Worm (Caenorhabditis elegans): ENCODE data around the gene dop-1.

The dop-1 gene

ce11 chrX:4444073-4444472 lies 25.4 kb upstream of the dop-1 start:
- no peak for TF ChIP-seq F57A8.1 (GFP tag; optimal IDR thresholded peaks at IDR 0.05)
- no peak for TF ChIP-seq F57C9.4 (tag; optimal IDR thresholded peaks at IDR 0.05)
- TF ChIP-seq B0336.3 (GFP tag; IDR thresholded peaks at IDR 0.05) = no peak
- no peak for TF ChIP-seq Y53G8AR.9 (GFP tag; conservative IDR thresholded peaks at IDR 0.05)
- no peak for TF ChIP-seq ets-4 (GFP tag; optimal IDR thresholded peaks at IDR 0.05)
- TF ChIP-seq lin-26 (GFP tag; IDR thresholded peaks at IDR 0.05) = peak; percentile 85
- TF ChIP-seq mel-28 (tag; optimal IDR thresholded peaks at IDR 0.05; ENCODE audit: borderline replicate concordance) = no peak
- TF ChIP-seq efl-1 (GFP tag; optimal IDR thresholded peaks at IDR 0.05) = no peak
- TF ChIP-seq cebp-1 (GFP tag; IDR thresholded peaks at IDR 0.05) = no peak
- peak; percentile 62 for TF ChIP-seq cebp-1 (tag; optimal IDR thresholded peaks at IDR 0.05)
- no peak for TF ChIP-seq sptf-2 (GFP tag; optimal IDR thresholded peaks at IDR 0.05)
- TF ChIP-seq cebp-2 (GFP tag; IDR thresholded peaks at IDR 0.05) = no peak
- peak; percentile 26 for TF ChIP-seq gei-17 (GFP tag; optimal IDR thresholded peaks at IDR 0.05)
- 0 out of 2 replicates have a peak, but pooled peaks have one; percentile 15 for TF ChIP-seq ceh-91 (GFP tag; IDR thresholded peaks at IDR 0.05)
- TF ChIP-seq nfya-1 (tag; optimal IDR thresholded peaks at IDR 0.05; ENCODE audit: borderline replicate concordance, insufficient read depth) = no peak
- peak; percentile 25 for TF ChIP-seq ztf-3 (GFP tag; optimal IDR thresholded peaks at IDR 0.05)
- TF ChIP-seq ztf-6 (GFP tag; IDR thresholded peaks at IDR 0.05) = no peak
- no peak for TF ChIP-seq egrh-3 (GFP tag; IDR thresholded peaks at IDR 0.05)
- peak; percentile 84; the same call in 1 of the 2 replicates for TF ChIP-seq ceh-40 (GFP tag; IDR thresholded peaks at IDR 0.05)
- TF ChIP-seq pbrm-1 (GFP tag; IDR thresholded peaks at IDR 0.05) = peak; percentile 89
- peak; percentile 52; the same call in 1 of the 2 replicates for TF ChIP-seq Y95B8A.8 (GFP tag; IDR thresholded peaks at IDR 0.05)
- TF ChIP-seq ceh-58 (GFP tag; IDR thresholded peaks at IDR 0.05) = no peak
- peak; percentile 25 for TF ChIP-seq somi-1 (GFP tag; optimal IDR thresholded peaks at IDR 0.05)
- TF ChIP-seq F23B12.7 (tag; optimal IDR thresholded peaks at IDR 0.05; ENCODE audit: insufficient read depth) = peak; percentile 39
- no peak for TF ChIP-seq lsl-1 (GFP tag; optimal IDR thresholded peaks at IDR 0.05)
- peak; percentile 67 for TF ChIP-seq nhr-90 (tag; optimal IDR thresholded peaks at IDR 0.05)
- TF ChIP-seq egl-18 (GFP tag; IDR thresholded peaks at IDR 0.05) = no peak
- peak; percentile 93 for TF ChIP-seq die-1 (tag; optimal IDR thresholded peaks at IDR 0.05)
- peak; percentile 25 for TF ChIP-seq F49E8.2 (tag; optimal IDR thresholded peaks at IDR 0.05; ENCODE audit: insufficient read depth)
- TF ChIP-seq B0261.1 (tag; optimal IDR thresholded peaks at IDR 0.05) = peak; percentile 92
- TF ChIP-seq T26A5.8 (tag; optimal IDR thresholded peaks at IDR 0.05) = peak; percentile 53
- 0 out of 2 replicates have a peak, but pooled peaks have one; percentile 33 for TF ChIP-seq ceh-100 (GFP tag; IDR thresholded peaks at IDR 0.05)
- peak; percentile 21 for TF ChIP-seq T07F8.4 (tag; optimal IDR thresholded peaks at IDR 0.05)
- no peak for TF ChIP-seq K11D2.4 (GFP tag; IDR thresholded peaks at IDR 0.05)
- TF ChIP-seq lag-1 (GFP tag; IDR thresholded peaks at IDR 0.05) = no peak
- TF ChIP-seq him-1 (tag; optimal IDR thresholded peaks at IDR 0.05) = peak; percentile 78
- peak; percentile 31 for TF ChIP-seq ztf-26 (tag; optimal IDR thresholded peaks at IDR 0.05)
- TF ChIP-seq aptf-2 (GFP tag; conservative IDR thresholded peaks at IDR 0.05) = no peak
- TF ChIP-seq mes-4 (tag; optimal IDR thresholded peaks at IDR 0.05) = peak; percentile 41
- 0 out of 2 replicates have a peak, but pooled peaks have one; percentile 35 for TF ChIP-seq Y79H2A.3 (GFP tag; conservative IDR thresholded peaks at IDR 0.05)
- TF ChIP-seq ZK185.1 (tag; optimal IDR thresholded peaks at IDR 0.05; ENCODE audit: poor library complexity, severe bottlenecking) = peak; percentile 73
- peak; percentile 73 for TF ChIP-seq Y53F4B.3 (GFP tag; IDR thresholded peaks at IDR 0.05)
- no peak for TF ChIP-seq atf-7 (tag; optimal IDR thresholded peaks at IDR 0.05)
- no peak for TF ChIP-seq xnd-1 (tag; optimal IDR thresholded peaks at IDR 0.05)
- TF ChIP-seq attf-6 (GFP tag; IDR thresholded peaks at IDR 0.05) = 0 out of 2 replicates have a peak, but pooled peaks have one; percentile 21
- peak; percentile 79; the same call in 1 of the 2 replicates for TF ChIP-seq ztf-25 (GFP tag; IDR thresholded peaks at IDR 0.05)
- peak; percentile 78 for TF ChIP-seq mxl-1 (tag; optimal IDR thresholded peaks at IDR 0.05)
- no peak for TF ChIP-seq sea-2 (GFP tag; IDR thresholded peaks at IDR 0.05)
- no peak for TF ChIP-seq K12H6.12 (tag; optimal IDR thresholded peaks at IDR 0.05)

All from whole organism, young adult.